Worm (Caenorhabditis elegans): Measurements from ENCODE around the gene nhr-286.

- TF ChIP-seq nhr-23 (tag; optimal IDR thresholded peaks at IDR 0.05): no peak
- no peak for TF ChIP-seq R02D3.7 (tag; optimal IDR thresholded peaks at IDR 0.05)
- TF ChIP-seq nhr-25 (tag; optimal IDR thresholded peaks at IDR 0.05): no peak
- TF ChIP-seq mdl-1 (tag; optimal IDR thresholded peaks at IDR 0.05): no peak
- TF ChIP-seq fkh-2 (tag; optimal IDR thresholded peaks at IDR 0.05): no peak
- no peak for TF ChIP-seq fkh-10 (GFP tag; optimal IDR thresholded peaks at IDR 0.05)
- TF ChIP-seq hmg-11 (tag; optimal IDR thresholded peaks at IDR 0.05): no peak
- no peak for TF ChIP-seq tbx-2 (tag; optimal IDR thresholded peaks at IDR 0.05)
- no peak for TF ChIP-seq nhr-11 (tag; optimal IDR thresholded peaks at IDR 0.05)
- no peak for TF ChIP-seq ztf-11 (tag; optimal IDR thresholded peaks at IDR 0.05)
- no peak for TF ChIP-seq elt-2 (tag; optimal IDR thresholded peaks at IDR 0.05)
- TF ChIP-seq unc-39 (tag; optimal IDR thresholded peaks at IDR 0.05): no peak
Observed at ce11 chrV:7068861-7069260, 22.5 kb downstream of the nhr-286 start.
